Worm (Caenorhabditis elegans) whole organism, L2 larva: Measurements from ENCODE around the gene M110.9.

Experiments used
- alr-1 ChIP-seq: fragments of 150-350 bp; optimal IDR thresholded peaks from 2 replicates; lab custom pipeline; 2014; ENCODE audit warnings: missing biosample characterization, missing genetic modification characterization
- aly-2 ChIP-seq: fragments of 150-350 bp; optimal IDR thresholded peaks from 2 replicates; lab custom pipeline; 2014; ENCODE audit warnings: missing biosample characterization, missing genetic modification characterization
- blmp-1 ChIP-seq: sonication (generic microtip); optimal IDR thresholded peaks from 2 replicates; lab custom pipeline; 2017; ENCODE audit warnings: missing genetic modification characterization, mild to moderate bottlenecking, missing compliant biosample characterization, antibody characterized with exemption, moderate library complexity; ENCODE audit not compliant: insufficient read depth
- ceh-16 ChIP-seq: fragments of 150-350 bp; optimal IDR thresholded peaks from 2 replicates; lab custom pipeline; 2014; ENCODE audit warnings: missing biosample characterization, missing genetic modification characterization
- ceh-82 ChIP-seq: fragments of 150-350 bp; optimal IDR thresholded peaks from 2 replicates; lab custom pipeline; 2014; ENCODE audit warnings: missing biosample characterization, missing genetic modification characterization
- crh-2 ChIP-seq: sonication (generic microtip); optimal IDR thresholded peaks from 2 replicates; lab custom pipeline; 2017; ENCODE audit warnings: missing biosample characterization, missing genetic modification characterization
- elt-3 ChIP-seq: sonication (generic microtip); optimal IDR thresholded peaks from 2 replicates; lab custom pipeline; 2017; ENCODE audit warnings: missing biosample characterization, missing genetic modification characterization
- fos-1 ChIP-seq: fragments of 150-350 bp; optimal IDR thresholded peaks from 2 replicates; lab custom pipeline; 2014; ENCODE audit warnings: missing biosample characterization, missing genetic modification characterization
- gmeb-1 ChIP-seq: fragments of 150-350 bp; optimal IDR thresholded peaks from 2 replicates; lab custom pipeline; 2014; ENCODE audit warnings: missing biosample characterization, missing genetic modification characterization
- lin-13 ChIP-seq: fragments of 150-350 bp; optimal IDR thresholded peaks from 2 replicates; lab custom pipeline; 2014; ENCODE audit warnings: missing biosample characterization, missing genetic modification reagents, missing genetic modification characterization
- lin-39 ChIP-seq: fragments of 150-350 bp; optimal IDR thresholded peaks from 2 replicates; lab custom pipeline; 2014; ENCODE audit warnings: missing biosample characterization, missing genetic modification reagents, missing genetic modification characterization
- lsy-2 ChIP-seq, 2 experiments: fragments of 150-350 bp in 1 of 2; sonication (generic microtip) in 1 of 2; optimal IDR thresholded peaks; 2 replicates each; lab custom pipeline; 2014 to 2017; ENCODE audit warnings: missing biosample characterization in 2 of 2, missing genetic modification characterization in 2 of 2
- mbf-1 ChIP-seq: sonication (generic microtip); optimal IDR thresholded peaks from 2 replicates; lab custom pipeline; 2017; ENCODE audit warnings: missing biosample characterization, missing genetic modification characterization
- mdl-1 ChIP-seq, 2 experiments: fragments of 150-350 bp in 1 of 2; sonication (generic microtip) in 1 of 2; optimal IDR thresholded peaks; 2 replicates each; lab custom pipeline; 2017; ENCODE audit warnings: missing biosample characterization in 2 of 2, missing genetic modification characterization in 2 of 2
- nhr-11 ChIP-seq: fragments of 150-350 bp; optimal IDR thresholded peaks from 2 replicates; lab custom pipeline; 2014; ENCODE audit warnings: missing biosample characterization, missing genetic modification characterization
- nhr-12 ChIP-seq: fragments of 150-350 bp; optimal IDR thresholded peaks from 2 replicates; lab custom pipeline; 2014; ENCODE audit warnings: missing biosample characterization, missing genetic modification characterization
- nhr-129 ChIP-seq: fragments of 150-350 bp; optimal IDR thresholded peaks from 2 replicates; lab custom pipeline; 2014; ENCODE audit warnings: missing biosample characterization, missing genetic modification characterization
- nhr-21 ChIP-seq: fragments of 150-350 bp; optimal IDR thresholded peaks from 2 replicates; lab custom pipeline; 2014; ENCODE audit warnings: missing biosample characterization, missing genetic modification characterization
- nhr-23 ChIP-seq: fragments of 150-350 bp; optimal IDR thresholded peaks from 2 replicates; lab custom pipeline; 2014; ENCODE audit warnings: missing biosample characterization, missing genetic modification reagents, missing genetic modification characterization
- nhr-237 ChIP-seq: fragments of 150-350 bp; optimal IDR thresholded peaks from 2 replicates; lab custom pipeline; 2014; ENCODE audit warnings: missing biosample characterization, missing genetic modification characterization
- nhr-25 ChIP-seq: fragments of 150-350 bp; sonication (generic microtip); optimal IDR thresholded peaks from 3 replicates; lab custom pipeline; 2014; ENCODE audit warnings: missing biosample characterization, missing genetic modification characterization
- nhr-6 ChIP-seq: fragments of 150-350 bp; optimal IDR thresholded peaks from 2 replicates; lab custom pipeline; 2014; ENCODE audit warnings: missing biosample characterization, missing genetic modification characterization
- nhr-77 ChIP-seq: fragments of 150-350 bp; optimal IDR thresholded peaks from 2 replicates; lab custom pipeline; 2014; ENCODE audit warnings: missing biosample characterization, missing genetic modification characterization
- peb-1 ChIP-seq: fragments of 150-350 bp; optimal IDR thresholded peaks from 2 replicates; lab custom pipeline; 2014; ENCODE audit warnings: missing biosample characterization, missing genetic modification characterization
- sem-4 ChIP-seq: fragments of 150-350 bp; optimal IDR thresholded peaks from 2 replicates; lab custom pipeline; 2014; ENCODE audit warnings: missing biosample characterization, missing genetic modification reagents, missing genetic modification characterization
- skn-1 ChIP-seq: sonication (generic microtip); optimal IDR thresholded peaks from 2 replicates; lab custom pipeline; 2017; ENCODE audit warnings: missing biosample characterization, missing genetic modification characterization
- sma-3 ChIP-seq: sonication (generic microtip); optimal IDR thresholded peaks from 2 replicates; lab custom pipeline; 2016; ENCODE audit warnings: missing genetic modification reagents, missing genetic modification characterization, missing compliant biosample characterization
- sma-9 ChIP-seq, 2 experiments: fragments of 150-350 bp in 1 of 2; sonication (generic microtip) in 1 of 2; optimal IDR thresholded peaks; 2 replicates each; lab custom pipeline; 2014 to 2016; ENCODE audit warnings: missing genetic modification characterization in 2 of 2, mild to moderate bottlenecking in 1 of 2, missing biosample characterization in 1 of 2, missing compliant biosample characterization in 1 of 2, missing genetic modification reagents in 1 of 2, moderate library complexity in 1 of 2
- unc-39 ChIP-seq: fragments of 150-350 bp; optimal IDR thresholded peaks from 2 replicates; lab custom pipeline; 2014; ENCODE audit warnings: missing biosample characterization, missing genetic modification characterization
- unc-55 ChIP-seq: fragments of 150-350 bp; sonication (generic microtip); optimal IDR thresholded peaks from 3 replicates; lab custom pipeline; 2014; ENCODE audit warnings: missing biosample characterization, missing genetic modification reagents, missing genetic modification characterization
- unc-62 ChIP-seq: fragments of 150-350 bp; optimal IDR thresholded peaks from 2 replicates; lab custom pipeline; 2014; ENCODE audit warnings: missing biosample characterization, missing genetic modification reagents, missing genetic modification characterization
- ztf-1 ChIP-seq: fragments of 200-800 bp; sonication (Bioruptor generic); conservative IDR thresholded peaks from 2 replicates; pipeline ENCODE4 v1.3.6; 2022; ENCODE audit warnings: missing genetic modification characterization, missing compliant biosample characterization
- ztf-11 ChIP-seq: sonication (generic microtip); optimal IDR thresholded peaks from 2 replicates; lab custom pipeline; 2017; ENCODE audit warnings: missing biosample characterization, missing genetic modification characterization
- ztf-4 ChIP-seq: fragments of 150-350 bp; optimal IDR thresholded peaks from 2 replicates; lab custom pipeline; 2014; ENCODE audit warnings: missing biosample characterization, missing genetic modification characterization

M110.9 gene

DNA sequence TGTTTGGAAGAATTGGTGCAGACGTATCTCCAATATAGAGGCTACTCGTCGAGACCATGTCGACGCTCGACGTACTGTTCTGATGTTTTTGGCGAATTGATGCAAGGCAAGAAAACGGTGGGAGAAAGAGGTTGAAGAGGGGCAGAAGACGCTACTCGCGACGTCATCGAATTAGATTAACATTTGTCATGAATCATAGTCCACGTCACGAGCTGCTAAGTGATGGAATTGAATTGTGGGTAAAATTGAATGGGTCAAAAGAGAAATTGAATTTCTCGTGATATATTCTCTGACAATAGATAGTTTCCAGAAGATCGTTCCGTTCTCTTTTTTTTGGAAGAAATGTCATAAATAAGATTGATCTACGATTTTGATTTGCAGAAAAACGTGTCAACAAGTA lies 28.6 kb downstream of the M110.9 start:
- TF ChIP-seq mbf-1 (tag; lab: Kevin White, UChicago) (no peak), nhr-129 (tag; lab: Kevin White, UChicago) (peak; percentile 12), sem-4 (tag; lab: Kevin White, UChicago) (no peak), aly-2 (tag; lab: Kevin White, UChicago) (no peak), alr-1 (tag; lab: Kevin White, UChicago) (no peak), sma-9 (GFP tag; optimal IDR thresholded peaks at IDR 0.05; lab: Kevin White, UChicago) (peak; percentile 66), sma-9 (tag; optimal IDR thresholded peaks at IDR 0.05; lab: Kevin White, UChicago) (no peak), gmeb-1 (no peak), skn-1 (tag; lab: Kevin White, UChicago) (no peak), nhr-23 (tag; lab: Kevin White, UChicago) (no peak), sma-3 (GFP tag; lab: Kevin White, UChicago) (peak; percentile 88), lin-39 (tag; lab: Kevin White, UChicago) (no peak), ceh-82 (tag; lab: Kevin White, UChicago) (no peak), ceh-16 (tag; lab: Kevin White, UChicago) (no peak), blmp-1 (tag; lab: Kevin White, UChicago) (no peak), crh-2 (peak; percentile 23), unc-39 (no peak), unc-62 (GFP tag; lab: Kevin White, UChicago) (no peak), unc-55 (GFP tag; lab: Kevin White, UChicago) (no peak), nhr-25 (no peak), nhr-21 (tag; lab: Kevin White, UChicago) (no peak), nhr-11 (tag; lab: Kevin White, UChicago) (no peak), elt-3 (no peak), nhr-6 (tag; lab: Kevin White, UChicago) (no peak), peb-1 (no peak), nhr-77 (no peak), nhr-12 (no peak)

DNA sequence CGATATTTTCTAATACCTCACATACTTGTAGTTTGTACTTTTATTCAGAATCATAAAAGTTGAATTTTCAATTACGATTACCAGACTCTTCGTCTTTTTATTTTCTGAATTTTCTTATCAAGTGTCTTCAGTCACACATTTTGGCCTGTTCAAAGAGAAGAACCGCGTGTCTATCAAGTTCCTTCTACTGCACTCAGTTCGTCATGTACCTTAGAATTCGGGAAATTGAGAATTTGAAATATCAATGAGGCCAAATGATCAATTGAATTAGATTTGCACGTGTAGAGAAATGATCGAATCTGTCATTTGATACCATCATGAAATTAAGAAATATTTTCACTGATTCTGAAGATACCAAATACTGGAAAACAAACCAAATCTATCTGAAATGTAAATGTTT lies 32.5 kb downstream of the M110.9 start:
- TF ChIP-seq ztf-1 (GFP tag; lab: Robert Waterston, UW) = no peak
- TF ChIP-seq blmp-1 (tag; lab: Kevin White, UChicago) = peak; percentile 49
- peak; percentile 61 for TF ChIP-seq nhr-21 (tag; lab: Kevin White, UChicago)
- no peak for TF ChIP-seq crh-2
- peak in 1 of 2 experiments; percentile 14 for TF ChIP-seq mdl-1 (tag; optimal IDR thresholded peaks at IDR 0.05; lab: Kevin White, UChicago)
- peak; percentile 81 for TF ChIP-seq sma-3 (GFP tag; lab: Kevin White, UChicago)
- TF ChIP-seq sem-4 (tag; lab: Kevin White, UChicago) = no peak
- peak; percentile 91 for TF ChIP-seq sma-9 (GFP tag; optimal IDR thresholded peaks at IDR 0.05; lab: Kevin White, UChicago)
- no peak for TF ChIP-seq sma-9 (tag; optimal IDR thresholded peaks at IDR 0.05; lab: Kevin White, UChicago)
- TF ChIP-seq ceh-16 (tag; lab: Kevin White, UChicago) = no peak
- TF ChIP-seq fos-1 (tag; lab: Kevin White, UChicago) = peak; percentile 40
- no peak for TF ChIP-seq nhr-237 (tag; lab: Kevin White, UChicago)
- TF ChIP-seq nhr-6 (tag; lab: Kevin White, UChicago) = peak; percentile 18

DNA sequence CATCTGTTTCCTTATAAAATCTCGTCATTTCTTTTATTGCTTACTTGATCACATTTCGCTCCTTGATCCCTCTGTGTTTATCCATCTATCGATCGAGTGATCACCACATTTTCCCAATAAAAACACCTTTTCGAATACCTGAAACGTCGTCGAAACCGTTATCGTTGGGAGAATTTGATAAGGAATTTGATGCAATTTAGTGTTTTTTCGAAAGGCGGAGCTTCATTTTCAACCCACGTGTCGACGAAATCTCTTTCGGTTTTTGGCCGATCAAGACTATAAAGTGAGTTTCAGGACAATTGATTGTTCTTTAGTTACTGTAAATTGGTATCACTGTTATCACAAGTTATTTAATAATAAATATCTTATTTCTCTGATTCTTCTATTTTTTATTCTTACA lies 33.5 kb downstream of the M110.9 start, which contains the start of gene srdh-1:
Gene srdh-1 (plus strand): TSS at position 43 of the 400 bp plus-strand sequence.
- no peak for TF ChIP-seq nhr-129 (tag; lab: Kevin White, UChicago)
- TF ChIP-seq skn-1 (tag; lab: Kevin White, UChicago) = no peak
- peak; percentile 18 for TF ChIP-seq sma-9 (GFP tag; optimal IDR thresholded peaks at IDR 0.05; lab: Kevin White, UChicago)
- no peak for TF ChIP-seq sma-9 (tag; optimal IDR thresholded peaks at IDR 0.05; lab: Kevin White, UChicago)
- TF ChIP-seq blmp-1 (tag; lab: Kevin White, UChicago) = peak; percentile 36
- no peak for TF ChIP-seq nhr-25
- no peak for TF ChIP-seq ztf-4 (tag; lab: Kevin White, UChicago)
- no peak for TF ChIP-seq nhr-12
- TF ChIP-seq fos-1 (tag; lab: Kevin White, UChicago) = peak; percentile 16
- no peak for TF ChIP-seq lin-13 (GFP tag; lab: Kevin White, UChicago)
- TF ChIP-seq lsy-2 (tag; optimal IDR thresholded peaks at IDR 0.05; lab: Kevin White, UChicago) = no peak
- TF ChIP-seq elt-3 = no peak
- no peak for TF ChIP-seq sem-4 (tag; lab: Kevin White, UChicago)

DNA sequence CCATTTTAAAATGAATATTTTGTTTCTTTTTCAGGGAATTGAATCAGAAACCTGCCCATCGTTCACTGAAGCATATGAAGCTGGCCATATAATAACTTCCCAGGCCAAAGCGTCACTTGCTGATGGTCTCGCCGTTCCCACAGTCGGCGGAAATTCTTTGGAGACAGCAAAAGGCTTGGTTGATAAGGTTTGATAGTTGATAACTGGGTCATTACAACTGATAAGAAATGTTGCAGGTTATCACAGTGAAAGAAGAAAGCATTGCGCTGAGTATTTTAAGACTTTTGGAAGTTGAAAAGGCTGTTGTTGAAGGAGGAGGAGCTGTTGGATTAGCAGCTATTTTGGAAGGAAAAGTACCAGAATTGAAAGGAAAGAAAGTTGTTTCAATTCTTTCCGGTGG lies 35.5 kb downstream of the M110.9 start:
- TF ChIP-seq fos-1 (tag; lab: Kevin White, UChicago) = peak; percentile 89
- TF ChIP-seq sma-9 (GFP tag; optimal IDR thresholded peaks at IDR 0.05; lab: Kevin White, UChicago) = peak; percentile 5
- TF ChIP-seq sma-9 (tag; optimal IDR thresholded peaks at IDR 0.05; lab: Kevin White, UChicago) = no peak
- TF ChIP-seq ztf-11 (tag; lab: Kevin White, UChicago) = no peak
